Worm (Caenorhabditis elegans) whole organism, L4 larva: ENCODE results near the gene C34C12.12.
A peak's percentile ranks its signal among the peaks of the same experiment; 100 is the strongest.

Experiments
- D1046.2 ChIP-seq: fragments of 200-800 bp; sonication (Bioruptor generic); IDR thresholded peaks from 2 replicates; pipeline ENCODE4 v1.3.6; 2022; ENCODE audit warnings: missing genetic modification characterization, missing compliant biosample characterization
- F10B5.3 ChIP-seq: sonication (generic microtip); optimal IDR thresholded peaks from 2 replicates; lab custom pipeline; 2016; ENCODE audit warnings: mild to moderate bottlenecking, missing genetic modification characterization, missing compliant biosample characterization
- F26F4.8 ChIP-seq: fragments of 200-800 bp; sonication (Bioruptor generic); conservative IDR thresholded peaks from 2 replicates; pipeline ENCODE4 v1.3.6; 2022; ENCODE audit warnings: missing genetic modification characterization, missing compliant biosample characterization
- F37D6.2 ChIP-seq: sonication (generic microtip); optimal IDR thresholded peaks from 2 replicates; lab custom pipeline; 2016; ENCODE audit warnings: mild to moderate bottlenecking, missing genetic modification characterization, missing compliant biosample characterization
- T26A8.4 ChIP-seq: fragments of 200-800 bp; sonication (Bioruptor generic); IDR thresholded peaks from 2 replicates; pipeline ENCODE4 v1.3.6; 2022; ENCODE audit warnings: missing genetic modification characterization, missing compliant biosample characterization
- Y105C5A.15 ChIP-seq: fragments of 200-800 bp; sonication (Bioruptor generic); IDR thresholded peaks from 2 replicates; pipeline ENCODE4 v1.3.6; 2022; ENCODE audit warnings: missing genetic modification characterization, missing compliant biosample characterization
- Y48G9A.11 ChIP-seq: fragments of 200-800 bp; sonication (Bioruptor generic); IDR thresholded peaks from 2 replicates; pipeline ENCODE4 v1.3.6; 2022; ENCODE audit warnings: missing genetic modification reagents, missing genetic modification characterization, missing compliant biosample characterization
- Y5F2A.4 ChIP-seq: fragments of 200-800 bp; sonication (Bioruptor generic); optimal IDR thresholded peaks from 2 replicates; lab custom pipeline; 2018; ENCODE audit warnings: mild to moderate bottlenecking, missing genetic modification characterization, missing compliant biosample characterization
- aha-1 ChIP-seq: fragments of 150-350 bp; peaks from one replicate; lab custom pipeline; 2014; ENCODE audit warnings: missing biosample characterization, missing genetic modification characterization
- ama-1 ChIP-seq: fragments of 150-350 bp; optimal IDR thresholded peaks from 2 replicates; lab custom pipeline; 2014; ENCODE audit warnings: inconsistent platforms, mixed read lengths
- arid-1 ChIP-seq: fragments of 200-800 bp; sonication (Bioruptor generic); conservative IDR thresholded peaks from 2 replicates; pipeline ENCODE4 v1.3.6; 2022; ENCODE audit warnings: missing genetic modification reagents, missing genetic modification characterization, missing compliant biosample characterization
- ceh-28 ChIP-seq: fragments of 150-350 bp; optimal IDR thresholded peaks from 2 replicates; lab custom pipeline; 2014; ENCODE audit warnings: missing biosample characterization, missing genetic modification reagents, missing genetic modification characterization
- ceh-62 ChIP-seq: sonication (generic microtip); optimal IDR thresholded peaks from 2 replicates; lab custom pipeline; 2017; ENCODE audit warnings: missing biosample characterization, missing genetic modification characterization
- ctbp-1 ChIP-seq: fragments of 200-800 bp; sonication (Bioruptor generic); IDR thresholded peaks from 2 replicates; pipeline ENCODE4 v1.3.6; 2022; ENCODE audit warnings: missing genetic modification reagents, missing genetic modification characterization, missing compliant biosample characterization
- daf-19 ChIP-seq: fragments of 200-800 bp; sonication (Bioruptor generic); conservative IDR thresholded peaks from 2 replicates; pipeline ENCODE4 v1.3.6; 2022; ENCODE audit warnings: missing genetic modification characterization, missing compliant biosample characterization
- dmd-8 ChIP-seq: fragments of 200-800 bp; sonication (Bioruptor generic); IDR thresholded peaks from 2 replicates; pipeline ENCODE4 v1.3.6; 2022; ENCODE audit warnings: missing genetic modification characterization, missing compliant biosample characterization
- duxl-1 ChIP-seq: sonication (generic microtip); optimal IDR thresholded peaks from 2 replicates; lab custom pipeline; 2016; ENCODE audit warnings: mild to moderate bottlenecking, missing genetic modification characterization, moderate library complexity, missing compliant biosample characterization; ENCODE audit not compliant: poor library complexity
- dve-1 ChIP-seq: sonication (generic microtip); optimal IDR thresholded peaks from 2 replicates; lab custom pipeline; 2017; ENCODE audit warnings: antibody characterized with exemption, mild to moderate bottlenecking, missing genetic modification characterization, missing compliant biosample characterization; ENCODE audit not compliant: insufficient read depth
- fkh-10 ChIP-seq: fragments of 150-350 bp; optimal IDR thresholded peaks from 2 replicates; lab custom pipeline; 2014; ENCODE audit warnings: missing biosample characterization, missing genetic modification reagents, missing genetic modification characterization
- hif-1 ChIP-seq, 2 experiments: sonication (generic microtip); optimal IDR thresholded peaks; 2 replicates each; lab custom pipeline; 2016 to 2017; ENCODE audit warnings: missing compliant biosample characterization in 2 of 2, missing genetic modification characterization in 2 of 2, missing genetic modification reagents in 2 of 2, missing genotype in 2 of 2, mild to moderate bottlenecking in 1 of 2
- hlh-11 ChIP-seq: fragments of 200-800 bp; sonication (Bioruptor generic); optimal IDR thresholded peaks from 2 replicates; lab custom pipeline; 2018; ENCODE audit warnings: mild to moderate bottlenecking, missing genetic modification characterization, missing compliant biosample characterization
- jun-1 ChIP-seq: fragments of 150-350 bp; optimal IDR thresholded peaks from 2 replicates; lab custom pipeline; 2014; ENCODE audit warnings: missing biosample characterization, missing genetic modification reagents, missing genetic modification characterization
- lin-15B ChIP-seq: fragments of 150-350 bp; sonication (generic microtip); optimal IDR thresholded peaks from 3 replicates; lab custom pipeline; 2014; ENCODE audit warnings: missing biosample characterization, missing genetic modification characterization
- lin-29 ChIP-seq: fragments of 200-800 bp; sonication (Bioruptor generic); IDR thresholded peaks from 2 replicates; pipeline ENCODE4 v1.3.6; 2022; ENCODE audit warnings: missing genetic modification reagents, missing genetic modification characterization, missing compliant biosample characterization
- lin-38 ChIP-seq: fragments of 200-800 bp; sonication (Bioruptor generic); IDR thresholded peaks from 2 replicates; pipeline ENCODE4 v1.3.6; 2022; ENCODE audit warnings: missing genetic modification reagents, missing genetic modification characterization, missing compliant biosample characterization
- lin-39 ChIP-seq: fragments of 150-350 bp; optimal IDR thresholded peaks from 2 replicates; lab custom pipeline; 2014; ENCODE audit warnings: missing biosample characterization, missing genetic modification reagents, missing genetic modification characterization
- mdt-29 ChIP-seq: fragments of 200-800 bp; sonication (Bioruptor generic); IDR thresholded peaks from 2 replicates; pipeline ENCODE4 v1.3.6; 2022; ENCODE audit warnings: missing genetic modification reagents, missing genetic modification characterization, missing compliant biosample characterization
- mep-1 ChIP-seq: fragments of 150-350 bp; sonication (generic microtip); optimal IDR thresholded peaks from 3 replicates; lab custom pipeline; 2014; ENCODE audit warnings: missing biosample characterization, missing genetic modification characterization
- nhr-10 ChIP-seq: fragments of 150-350 bp; optimal IDR thresholded peaks from 2 replicates; lab custom pipeline; 2014; ENCODE audit warnings: missing biosample characterization, missing genetic modification characterization
- nhr-102 ChIP-seq: sonication (generic microtip); optimal IDR thresholded peaks from 2 replicates; lab custom pipeline; 2016; ENCODE audit warnings: mild to moderate bottlenecking, missing genetic modification characterization, moderate library complexity, missing compliant biosample characterization
- nhr-11 ChIP-seq: fragments of 150-350 bp; optimal IDR thresholded peaks from 2 replicates; lab custom pipeline; 2014; ENCODE audit warnings: missing biosample characterization, missing genetic modification characterization
- nhr-111 ChIP-seq: fragments of 200-800 bp; sonication (Bioruptor generic); optimal IDR thresholded peaks from 2 replicates; lab custom pipeline; 2018; ENCODE audit warnings: mild to moderate bottlenecking, missing genetic modification characterization, missing compliant biosample characterization
- nhr-237 ChIP-seq: sonication (generic microtip); optimal IDR thresholded peaks from 2 replicates; lab custom pipeline; 2017; ENCODE audit warnings: missing biosample characterization, missing genetic modification characterization
- nhr-28 ChIP-seq: fragments of 150-350 bp; optimal IDR thresholded peaks from 2 replicates; lab custom pipeline; 2014; ENCODE audit warnings: missing biosample characterization, missing genetic modification characterization
- nhr-48 ChIP-seq: sonication (generic microtip); optimal IDR thresholded peaks from 2 replicates; lab custom pipeline; 2016; ENCODE audit warnings: mild to moderate bottlenecking, missing genetic modification characterization, missing compliant biosample characterization
- nhr-76 ChIP-seq: fragments of 150-350 bp; optimal IDR thresholded peaks from 2 replicates; lab custom pipeline; 2014; ENCODE audit warnings: missing biosample characterization, missing genetic modification characterization
- nhr-77 ChIP-seq: fragments of 150-350 bp; optimal IDR thresholded peaks from 2 replicates; lab custom pipeline; 2014; ENCODE audit warnings: missing biosample characterization, missing genetic modification characterization
- rbr-2 ChIP-seq: sonication (generic microtip); optimal IDR thresholded peaks from 2 replicates; lab custom pipeline; 2016; ENCODE audit warnings: missing genotype, missing genetic modification characterization, missing compliant biosample characterization
- saeg-2 ChIP-seq: fragments of 200-800 bp; sonication (Bioruptor generic); IDR thresholded peaks from 2 replicates; pipeline ENCODE4 v1.3.6; 2022; ENCODE audit warnings: missing genetic modification reagents, missing genetic modification characterization, missing compliant biosample characterization
- sdz-12 ChIP-seq: fragments of 200-800 bp; sonication (Bioruptor generic); optimal IDR thresholded peaks from 2 replicates; lab custom pipeline; 2018; ENCODE audit warnings: mild to moderate bottlenecking, missing genetic modification characterization, missing compliant biosample characterization
- set-16 ChIP-seq: fragments of 200-800 bp; sonication (Bioruptor generic); IDR thresholded peaks from 2 replicates; pipeline ENCODE4 v1.3.6; 2022; ENCODE audit warnings: missing genetic modification reagents, missing genetic modification characterization, missing compliant biosample characterization
- skn-1 ChIP-seq: fragments of 150-350 bp; optimal IDR thresholded peaks from 2 replicates; lab custom pipeline; 2014; ENCODE audit warnings: missing biosample characterization, missing genetic modification characterization
- snpc-4 ChIP-seq: fragments of 150-350 bp; optimal IDR thresholded peaks from 2 replicates; lab custom pipeline; 2014; ENCODE audit warnings: missing biosample characterization, missing genetic modification characterization
- spr-1 ChIP-seq: sonication (generic microtip); optimal IDR thresholded peaks from 2 replicates; lab custom pipeline; 2016; ENCODE audit warnings: mild to moderate bottlenecking, missing genetic modification characterization, missing compliant biosample characterization
- tag-97 ChIP-seq: fragments of 200-800 bp; sonication (Bioruptor generic); IDR thresholded peaks from 2 replicates; pipeline ENCODE4 v1.3.6; 2022; ENCODE audit warnings: missing genetic modification characterization, missing compliant biosample characterization
- unc-130 ChIP-seq: sonication (generic microtip); optimal IDR thresholded peaks from 2 replicates; lab custom pipeline; 2016; ENCODE audit warnings: missing genetic modification reagents, missing genetic modification characterization, missing compliant biosample characterization
- unc-39 ChIP-seq: sonication (generic microtip); optimal IDR thresholded peaks from 2 replicates; lab custom pipeline; 2017; ENCODE audit warnings: missing biosample characterization, missing genetic modification characterization
- unc-62 ChIP-seq, 3 experiments: fragments of 150-350 bp in 1 of 3; sonication (generic microtip); optimal IDR thresholded peaks in 2 of 3; peaks in 1 of 3; 1 replicate in 1 of 3; 2 replicates in 2 of 3; lab custom pipeline; 2014 to 2017; ENCODE audit warnings: missing biosample characterization in 3 of 3, missing genetic modification characterization in 3 of 3, missing genetic modification reagents in 3 of 3, missing genotype in 1 of 3
- zfp-2 ChIP-seq: sonication (generic microtip); optimal IDR thresholded peaks from 2 replicates; lab custom pipeline; 2016; ENCODE audit warnings: mild to moderate bottlenecking, missing genetic modification characterization, missing compliant biosample characterization
- zip-2 ChIP-seq: fragments of 150-350 bp; optimal IDR thresholded peaks from 2 replicates; lab custom pipeline; 2014; ENCODE audit warnings: missing biosample characterization, missing genetic modification characterization
- ztf-7 ChIP-seq: fragments of 150-350 bp; optimal IDR thresholded peaks from 2 replicates; lab custom pipeline; 2014; ENCODE audit warnings: missing biosample characterization, missing genetic modification characterization

Gene C34C12.12

ce11 chrIII:3456226-3456625, 3.2 kb downstream of the C34C12.12 start (continued):
- peak; percentile 98 for TF ChIP-seq mep-1 (tag; lab: Kevin White, UChicago)
- TF ChIP-seq lin-29 (GFP tag; lab: Robert Waterston, UW): peak; percentile 99
- no peak for TF ChIP-seq nhr-111 (GFP tag; lab: Kevin White, UChicago)
- peak; percentile 68 for TF ChIP-seq nhr-76
- peak; percentile 73 for TF ChIP-seq nhr-237 (tag; lab: Kevin White, UChicago)
- TF ChIP-seq snpc-4: no peak
- TF ChIP-seq set-16 (GFP tag; lab: Robert Waterston, UW): 0 out of 2 replicates have a peak, but pooled peaks have one; percentile 7
- peak; percentile 89 for TF ChIP-seq zip-2 (tag; lab: Kevin White, UChicago)
- no peak for TF ChIP-seq ceh-28
- peak; percentile 98 for TF ChIP-seq T26A8.4 (GFP tag; lab: Robert Waterston, UW)
- TF ChIP-seq nhr-102 (tag; lab: Kevin White, UChicago): peak; percentile 97
- TF ChIP-seq jun-1 (tag; lab: Kevin White, UChicago): peak; percentile 95
- TF ChIP-seq nhr-77: peak; percentile 99
- peak; percentile 60 for TF ChIP-seq ama-1 (lab: Kevin White, UChicago)
- TF ChIP-seq F37D6.2 (tag; lab: Kevin White, UChicago): peak; percentile 95
- TF ChIP-seq ceh-62 (tag; lab: Kevin White, UChicago): no peak
- peak; percentile 97 for TF ChIP-seq hlh-11 (tag; lab: Kevin White, UChicago)
- TF ChIP-seq daf-19 (GFP tag; lab: Robert Waterston, UW): no peak
- peak; percentile 89 for TF ChIP-seq nhr-48
- TF ChIP-seq unc-62 (GFP tag; optimal IDR thresholded peaks at IDR 0.05 in 1 of 2; lab: Kevin White, UChicago): peak in 1 of 2 experiments; percentile 99
- TF ChIP-seq unc-62 (tag; optimal IDR thresholded peaks at IDR 0.05; lab: Kevin White, UChicago): no peak
- peak; percentile 96 for TF ChIP-seq nhr-28 (tag; lab: Kevin White, UChicago)
- no peak for TF ChIP-seq Y105C5A.15 (GFP tag; lab: Robert Waterston, UW)
- TF ChIP-seq unc-39: no peak
- TF ChIP-seq aha-1 (tag; lab: Kevin White, UChicago): peak; percentile 98
- no peak for TF ChIP-seq F26F4.8 (GFP tag; lab: Robert Waterston, UW)
- no peak for TF ChIP-seq sdz-12 (GFP tag; lab: Kevin White, UChicago)
- TF ChIP-seq Y48G9A.11: peak; percentile 83

- TF ChIP-seq rbr-2 (tag; lab: Kevin White, UChicago) (peak; percentile 91), D1046.2 (GFP tag; lab: Robert Waterston, UW) (peak; percentile 82; the same call in 1 of the 2 replicates), ztf-7 (tag; lab: Kevin White, UChicago) (peak; percentile 92), F10B5.3 (tag; lab: Kevin White, UChicago) (peak; percentile 86), lin-15B (tag; lab: Kevin White, UChicago) (peak; percentile 84), tag-97 (no peak), fkh-10 (GFP tag; lab: Kevin White, UChicago) (peak; percentile 84), duxl-1 (tag; lab: Kevin White, UChicago) (peak; percentile 93), unc-130 (peak; percentile 29), nhr-28 (tag; lab: Kevin White, UChicago) (peak; percentile 78), T26A8.4 (GFP tag; lab: Robert Waterston, UW) (peak; percentile 95), Y5F2A.4 (GFP tag; lab: Kevin White, UChicago) (peak; percentile 71), arid-1 (peak; percentile 88), lin-39 (tag; lab: Kevin White, UChicago) (no peak), nhr-102 (tag; lab: Kevin White, UChicago) (peak; percentile 96), lin-38 (GFP tag; lab: Robert Waterston, UW) (peak; percentile 98), skn-1 (no peak), hif-1 (tag; optimal IDR thresholded peaks at IDR 0.05; lab: Kevin White, UChicago) (peak; percentile 28 to 67), zfp-2 (tag; lab: Kevin White, UChicago) (peak; percentile 55), F26F4.8 (GFP tag; lab: Robert Waterston, UW) (no peak), ctbp-1 (peak; percentile 88), dmd-8 (GFP tag; lab: Robert Waterston, UW) (peak; percentile 35; the same call in 1 of the 2 replicates), saeg-2 (peak; percentile 88), nhr-11 (tag; lab: Kevin White, UChicago) (peak; percentile 85), dve-1 (peak; percentile 97), set-16 (GFP tag; lab: Robert Waterston, UW) (no peak), mdt-29 (GFP tag; lab: Robert Waterston, UW) (peak; percentile 92), snpc-4 (no peak), nhr-48 (peak; percentile 81), nhr-10 (tag; lab: Kevin White, UChicago) (no peak), spr-1 (tag; lab: Kevin White, UChicago) (peak; percentile 81)
Observed at ce11 chrIII:3460061-3460460, 7.1 kb downstream of the C34C12.12 start, which contains the start of gene C34C12.8. C34C12.8 (plus strand) TSS chrIII:3460406.
